Worm (Caenorhabditis elegans) whole organism, late embryonic: Measurements from ENCODE around the gene C32B5.7.

Experiments
- ceh-24 ChIP-seq: sonication (generic microtip); optimal IDR thresholded peaks from 2 replicates; lab custom pipeline; 2016; ENCODE audit warnings: mild to moderate bottlenecking, missing genetic modification characterization, missing compliant biosample characterization
- ceh-6 ChIP-seq: fragments of 200-800 bp; sonication (Bioruptor generic); optimal IDR thresholded peaks from 2 replicates; lab custom pipeline; 2018; ENCODE audit warnings: mild to moderate bottlenecking, missing genetic modification characterization, missing compliant biosample characterization
- elt-4 ChIP-seq: sonication (generic microtip); optimal IDR thresholded peaks from 2 replicates; lab custom pipeline; 2016; ENCODE audit warnings: missing genetic modification characterization, missing compliant biosample characterization
- nfya-1 ChIP-seq: sonication (generic microtip); optimal IDR thresholded peaks from 2 replicates; lab custom pipeline; 2017; ENCODE audit warnings: missing genetic modification characterization, mild to moderate bottlenecking, missing compliant biosample characterization, antibody characterized with exemption, moderate library complexity
- pag-3 ChIP-seq: sonication (generic microtip); optimal IDR thresholded peaks from 2 replicates; lab custom pipeline; 2016; ENCODE audit warnings: missing compliant biosample characterization, missing genetic modification characterization, borderline replicate concordance
- pha-4 ChIP-seq: fragments of 150-350 bp; optimal IDR thresholded peaks from 2 replicates; lab custom pipeline; 2018; ENCODE audit warnings: missing biosample characterization, missing genetic modification reagents, missing genetic modification characterization
- ref-2 ChIP-seq: sonication (generic microtip); optimal IDR thresholded peaks from 2 replicates; lab custom pipeline; 2016; ENCODE audit warnings: missing genetic modification characterization, missing compliant biosample characterization
- tbx-7 ChIP-seq: sonication (generic microtip); optimal IDR thresholded peaks from 2 replicates; lab custom pipeline; 2016; ENCODE audit warnings: missing genotype, missing genetic modification characterization, missing compliant biosample characterization

DNA sequence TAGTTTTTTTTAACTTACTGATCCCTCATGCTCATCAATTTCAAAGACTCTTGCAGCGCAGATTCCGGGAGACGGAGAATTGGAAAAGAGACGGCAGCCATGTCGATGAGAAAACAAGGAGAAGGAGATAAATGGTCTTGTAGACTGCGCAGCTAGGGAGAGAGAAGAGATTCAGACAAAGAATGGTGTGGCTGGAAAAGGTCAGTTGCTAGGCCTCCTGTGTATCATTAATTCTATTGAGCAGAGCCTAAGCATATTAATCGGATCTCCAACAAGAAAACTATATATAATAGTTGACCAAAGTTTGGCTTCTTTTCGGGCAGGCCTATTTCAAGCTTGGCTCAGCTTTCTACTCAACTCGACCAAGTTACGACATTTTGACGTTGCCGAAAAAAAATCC is 39.2 kb downstream of the C32B5.7 start, which contains the start of gene fbxb-29:
- TF ChIP-seq nfya-1 (tag; lab: Kevin White, UChicago): no peak
- no peak for TF ChIP-seq elt-4 (tag; lab: Kevin White, UChicago)
- no peak for TF ChIP-seq tbx-7 (tag; lab: Kevin White, UChicago)
- TF ChIP-seq pag-3 (tag; lab: Kevin White, UChicago): no peak
- no peak for TF ChIP-seq ref-2
- TF ChIP-seq ceh-24: no peak
- no peak for TF ChIP-seq pha-4 (tag; lab: Kevin White, UChicago)
- TF ChIP-seq ceh-6 (GFP tag; lab: Kevin White, UChicago): no peak
